Worm (Caenorhabditis elegans) whole organism, L4 larva: ENCODE results near the gene egas-3.

Experiments
- ama-1 ChIP-seq: fragments of 150-350 bp; optimal IDR thresholded peaks from 2 replicates; lab custom pipeline; 2014; ENCODE audit warnings: inconsistent platforms, mixed read lengths
- nhr-41 ChIP-seq: fragments of 200-800 bp; sonication (Bioruptor generic); IDR thresholded peaks from 2 replicates; pipeline ENCODE4 v1.3.6; 2022; ENCODE audit warnings: missing genetic modification reagents, missing genetic modification characterization, missing compliant biosample characterization

- TF ChIP-seq nhr-41 (GFP tag; lab: Robert Waterston, UW) (no peak), ama-1 (lab: Kevin White, UChicago) (no peak)
These were observed 13.7 kb downstream of the egas-3 start, which contains the start of gene Y69H2.1 for ce11 chrV:18622462-18622861.
